Fruit fly (Drosophila melanogaster): ENCODE results near the gene CG10466.

Gene CG10466

DNA sequence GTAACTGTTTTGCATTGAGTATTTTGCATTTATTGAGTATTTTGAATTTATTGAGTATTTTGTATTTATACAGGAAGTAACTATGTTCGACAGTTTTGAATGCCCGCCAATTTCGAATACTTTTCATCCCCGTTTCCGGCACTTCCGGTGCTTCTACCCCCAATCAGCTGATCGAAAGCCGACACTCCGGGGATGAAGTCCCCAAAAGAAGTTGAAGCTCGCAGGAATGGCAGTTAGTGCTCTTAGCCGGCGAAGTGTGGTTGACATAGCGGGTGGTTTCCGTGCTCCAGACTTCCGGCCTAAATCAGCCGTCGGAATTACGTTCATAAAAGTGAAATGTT is 4.2 kb downstream of the CG10466 start, which contains the start of gene sick (continued):
- no peak for TF ChIP-seq nerfin-2 (GFP tag; IDR thresholded peaks at IDR 0.05; ENCODE audit: partially characterized antibody)
- TF ChIP-seq Jarid2 (GFP tag; optimal IDR thresholded peaks at IDR 0.05), result peak; percentile 46
- TF ChIP-seq NFAT (GFP tag; IDR thresholded peaks at IDR 0.05), result no peak
- TF ChIP-seq odd (GFP tag; optimal IDR thresholded peaks at IDR 0.05), result peak; percentile 62
- no peak for TF ChIP-seq exex (tag; optimal IDR thresholded peaks at IDR 0.05)
- TF ChIP-seq HLH54F (GFP tag; optimal IDR thresholded peaks at IDR 0.05), result no peak
- no peak for TF ChIP-seq CHES-1-like (GFP tag; optimal IDR thresholded peaks at IDR 0.05)
- no peak for TF ChIP-seq eyg (GFP tag; optimal IDR thresholded peaks at IDR 0.05)
- TF ChIP-seq CG14050 (GFP tag; IDR thresholded peaks at IDR 0.05), result no peak
- TF ChIP-seq Hmr (GFP tag; optimal IDR thresholded peaks at IDR 0.05), result peak; percentile 31
- TF ChIP-seq kni (GFP tag; optimal IDR thresholded peaks at IDR 0.05), result no peak
- TF ChIP-seq Fer3 (tag; optimal IDR thresholded peaks at IDR 0.05), result no peak
- TF ChIP-seq C15 (GFP tag; IDR thresholded peaks at IDR 0.05), result no peak
- no peak for TF ChIP-seq hth (optimal IDR thresholded peaks at IDR 0.05)
- no peak for TF ChIP-seq psq (GFP tag; optimal IDR thresholded peaks at IDR 0.05)
- no peak for TF ChIP-seq Xbp1 (GFP tag; optimal IDR thresholded peaks at IDR 0.05)
- TF ChIP-seq dimm (GFP tag; IDR thresholded peaks at IDR 0.05), result no peak
- peak; percentile 43 for TF ChIP-seq Dp (GFP tag; optimal IDR thresholded peaks at IDR 0.05)
- no peak for TF ChIP-seq pho (GFP tag; optimal IDR thresholded peaks at IDR 0.05)
- no peak for TF ChIP-seq CG10209 (GFP tag; optimal IDR thresholded peaks at IDR 0.05)
- no peak for TF ChIP-seq sd (tag; optimal IDR thresholded peaks at IDR 0.05)
- TF ChIP-seq tio (GFP tag; optimal IDR thresholded peaks at IDR 0.05), result no peak
- peak; percentile 26 for TF ChIP-seq CG7556 (GFP tag; optimal IDR thresholded peaks at IDR 0.05)
- TF ChIP-seq Nf-YB (GFP tag; optimal IDR thresholded peaks at IDR 0.05), result no peak
- no peak for TF ChIP-seq ssp (GFP tag; IDR thresholded peaks at IDR 0.05)
- no peak for TF ChIP-seq CG17328 (GFP tag; IDR thresholded peaks at IDR 0.05)
- no peak for TF ChIP-seq NC2α (GFP tag; optimal IDR thresholded peaks at IDR 0.05)
- no peak for TF ChIP-seq CG17912 (GFP tag; optimal IDR thresholded peaks at IDR 0.05)
- no peak for TF ChIP-seq CG31388 (GFP tag; optimal IDR thresholded peaks at IDR 0.05)
- TF ChIP-seq CG9215 (GFP tag; IDR thresholded peaks at IDR 0.05), result no peak
- no peak for TF ChIP-seq CG11456 (GFP tag; IDR thresholded peaks at IDR 0.05)
- no peak for TF ChIP-seq CG9817 (tag; optimal IDR thresholded peaks at IDR 0.05)
- peak; percentile 71 for TF ChIP-seq Fer1 (GFP tag; optimal IDR thresholded peaks at IDR 0.05)
- peak; percentile 47 for TF ChIP-seq HHEX (GFP tag; optimal IDR thresholded peaks at IDR 0.05)
- TF ChIP-seq mld (GFP tag; IDR thresholded peaks at IDR 0.05; ENCODE audit: partially characterized antibody), result no peak
- peak; percentile 7 for TF ChIP-seq CG11723 (GFP tag; optimal IDR thresholded peaks at IDR 0.05)
- no peak for TF ChIP-seq Drgx (GFP tag; IDR thresholded peaks at IDR 0.05)
- no peak for TF ChIP-seq CG32767 (GFP tag; IDR thresholded peaks at IDR 0.05)
- TF ChIP-seq sug (tag; optimal IDR thresholded peaks at IDR 0.05), result no peak
- no peak for TF ChIP-seq hbn (GFP tag; IDR thresholded peaks at IDR 0.05; ENCODE audit: partially characterized antibody)
- no peak for TF ChIP-seq ash1 (GFP tag; optimal IDR thresholded peaks at IDR 0.05)
- no peak for TF ChIP-seq CG3838 (GFP tag; optimal IDR thresholded peaks at IDR 0.05)
- TF ChIP-seq CG16815 (GFP tag; optimal IDR thresholded peaks at IDR 0.05), result no peak
- TF ChIP-seq Antp (GFP tag; optimal IDR thresholded peaks at IDR 0.05), result no peak
- no peak for TF ChIP-seq Sry-β (GFP tag; optimal IDR thresholded peaks at IDR 0.05)
- TF ChIP-seq nmo (GFP tag; optimal IDR thresholded peaks at IDR 0.05), result peak; percentile 10
- TF ChIP-seq CG18599 (GFP tag; optimal IDR thresholded peaks at IDR 0.05), result peak; percentile 46
- no peak for TF ChIP-seq CG15073 (GFP tag; optimal IDR thresholded peaks at IDR 0.05)
- TF ChIP-seq Awh (GFP tag; IDR thresholded peaks at IDR 0.05), result no peak
- no peak for TF ChIP-seq CG12155 (GFP tag; optimal IDR thresholded peaks at IDR 0.05)
- no peak for TF ChIP-seq CG7745 (tag; optimal IDR thresholded peaks at IDR 0.05)
- TF ChIP-seq Elba2 (GFP tag; optimal IDR thresholded peaks at IDR 0.05), result no peak
